Worm (Caenorhabditis elegans) whole organism, young adult: ENCODE measurements around the gene K02E10.6.

Experiments
- B0019.2 ChIP-seq: fragments of 200-800 bp; sonication (Bioruptor generic); conservative IDR thresholded peaks from 2 replicates; pipeline ENCODE4 v1.3.6; 2022; ENCODE audit warnings: missing genetic modification reagents, missing genetic modification characterization, missing compliant biosample characterization
- C06A6.2 ChIP-seq: fragments of 200-800 bp; sonication (Bioruptor generic); conservative IDR thresholded peaks from 2 replicates; pipeline ENCODE4 v1.3.6; 2022; ENCODE audit warnings: missing genetic modification characterization, missing compliant biosample characterization
- D2030.7 ChIP-seq: fragments of 200-800 bp; sonication (Bioruptor generic); IDR thresholded peaks from 2 replicates; pipeline ENCODE4 v1.3.6; 2022; ENCODE audit warnings: missing genetic modification reagents, missing genetic modification characterization, missing compliant biosample characterization
- F49E8.2 ChIP-seq: sonication (generic microtip); optimal IDR thresholded peaks from 3 replicates; lab custom pipeline; 2017; ENCODE audit warnings: missing genetic modification characterization, mild to moderate bottlenecking, missing compliant biosample characterization, antibody characterized with exemption, moderate library complexity; ENCODE audit not compliant: insufficient read depth
- F55B11.4 ChIP-seq: sonication (generic microtip); optimal IDR thresholded peaks from 2 replicates; lab custom pipeline; 2016; ENCODE audit warnings: missing compliant biosample characterization, missing genetic modification characterization, borderline replicate concordance; ENCODE audit not compliant: insufficient read depth
- Y53F4B.3 ChIP-seq: fragments of 200-800 bp; sonication (Bioruptor generic); IDR thresholded peaks from 2 replicates; pipeline ENCODE4 v1.3.6; 2022; ENCODE audit warnings: missing genetic modification reagents, missing genetic modification characterization, missing compliant biosample characterization
- Y95B8A.8 ChIP-seq: fragments of 200-800 bp; sonication (Bioruptor generic); IDR thresholded peaks from 2 replicates; pipeline ENCODE4 v1.3.6; 2022; ENCODE audit warnings: missing genetic modification reagents, missing genetic modification characterization, missing compliant biosample characterization
- akir-1 ChIP-seq: fragments of 200-800 bp; sonication (Bioruptor generic); optimal IDR thresholded peaks from 2 replicates; lab custom pipeline; 2018; ENCODE audit warnings: mild to moderate bottlenecking, missing genetic modification characterization, moderate library complexity, missing compliant biosample characterization
- ama-1 ChIP-seq, 3 experiments: fragments of 150-350 bp in 1 of 3; sonication (generic microtip) in 2 of 3; optimal IDR thresholded peaks; 2 replicates each; lab custom pipeline; 2014 to 2018; ENCODE audit warnings: missing biosample characterization in 2 of 3, missing genetic modification characterization in 2 of 3, missing genetic modification reagents in 2 of 3
- bed-2 ChIP-seq: fragments of 200-800 bp; sonication (Bioruptor generic); IDR thresholded peaks from 2 replicates; pipeline ENCODE4 v1.3.6; 2022; ENCODE audit warnings: missing genetic modification reagents, missing genetic modification characterization, missing compliant biosample characterization
- ceh-58 ChIP-seq: fragments of 200-800 bp; sonication (Bioruptor generic); IDR thresholded peaks from 2 replicates; pipeline ENCODE4 v1.3.6; 2022; ENCODE audit warnings: missing genetic modification characterization, missing compliant biosample characterization
- egl-44 ChIP-seq: fragments of 200-800 bp; sonication (Bioruptor generic); IDR thresholded peaks from 2 replicates; pipeline ENCODE4 v1.3.6; 2022; ENCODE audit warnings: missing genetic modification reagents, missing genetic modification characterization, missing compliant biosample characterization
- ekl-4 ChIP-seq: fragments of 200-800 bp; sonication (Bioruptor generic); IDR thresholded peaks from 2 replicates; pipeline ENCODE4 v1.3.6; 2022; ENCODE audit warnings: missing genetic modification reagents, missing genetic modification characterization, missing compliant biosample characterization
- ets-4 ChIP-seq: fragments of 200-800 bp; sonication (Bioruptor generic); optimal IDR thresholded peaks from 2 replicates; lab custom pipeline; 2018; ENCODE audit warnings: mild to moderate bottlenecking, missing genetic modification characterization, missing compliant biosample characterization
- him-1 ChIP-seq: sonication (generic microtip); optimal IDR thresholded peaks from 2 replicates; lab custom pipeline; 2016; ENCODE audit warnings: missing genotype, missing genetic modification reagents, missing genetic modification characterization, missing compliant biosample characterization
- hlh-12 ChIP-seq: sonication (generic microtip); optimal IDR thresholded peaks from 2 replicates; lab custom pipeline; 2016; ENCODE audit warnings: missing genetic modification characterization, missing compliant biosample characterization
- hmg-1.2 ChIP-seq: fragments of 200-800 bp; sonication (Bioruptor generic); IDR thresholded peaks from 2 replicates; pipeline ENCODE4 v1.3.6; 2022; ENCODE audit warnings: missing genetic modification reagents, missing genetic modification characterization, missing compliant biosample characterization
- hmg-20 ChIP-seq: fragments of 200-800 bp; sonication (Bioruptor generic); IDR thresholded peaks from 2 replicates; pipeline ENCODE4 v1.3.6; 2022; ENCODE audit warnings: missing genetic modification reagents, missing genetic modification characterization, missing compliant biosample characterization
- let-607 ChIP-seq, 2 experiments: fragments of 200-800 bp in 1 of 2; sonication (Bioruptor generic) in 1 of 2; sonication (generic microtip) in 1 of 2; optimal IDR thresholded peaks; 2 replicates each; lab custom pipeline; 2016 to 2018; ENCODE audit warnings: mild to moderate bottlenecking in 2 of 2, missing compliant biosample characterization in 2 of 2, missing genetic modification characterization in 2 of 2, moderate library complexity in 2 of 2, missing genotype in 1 of 2
- lin-54 ChIP-seq: fragments of 200-800 bp; sonication (Bioruptor generic); optimal IDR thresholded peaks from 2 replicates; lab custom pipeline; 2018; ENCODE audit warnings: mild to moderate bottlenecking, missing genetic modification characterization, missing compliant biosample characterization
- madf-3 ChIP-seq: fragments of 200-800 bp; sonication (Bioruptor generic); IDR thresholded peaks from 2 replicates; pipeline ENCODE4 v1.3.6; 2022; ENCODE audit warnings: missing genetic modification reagents, missing genetic modification characterization, missing compliant biosample characterization
- nhr-27 ChIP-seq: fragments of 200-800 bp; sonication (Bioruptor generic); optimal IDR thresholded peaks from 2 replicates; lab custom pipeline; 2018; ENCODE audit warnings: mild to moderate bottlenecking, missing genetic modification characterization, moderate library complexity, missing compliant biosample characterization
- nhr-80 ChIP-seq: sonication (generic microtip); optimal IDR thresholded peaks from 2 replicates; lab custom pipeline; 2016; ENCODE audit warnings: missing genetic modification characterization, missing compliant biosample characterization
- pbrm-1 ChIP-seq: fragments of 200-800 bp; sonication (Bioruptor generic); IDR thresholded peaks from 2 replicates; pipeline ENCODE4 v1.3.6; 2022; ENCODE audit warnings: missing genetic modification reagents, missing genetic modification characterization, missing compliant biosample characterization
- pha-4 ChIP-seq: fragments of 150-350 bp; sonication (generic microtip); optimal IDR thresholded peaks from 2 replicates; lab custom pipeline; 2014; ENCODE audit warnings: missing biosample characterization, missing genetic modification reagents, missing genetic modification characterization
- rcor-1 ChIP-seq: fragments of 200-800 bp; sonication (Bioruptor generic); IDR thresholded peaks from 2 replicates; pipeline ENCODE4 v1.3.6; 2022; ENCODE audit warnings: missing genetic modification reagents, missing genetic modification characterization, missing compliant biosample characterization
- repo-1 ChIP-seq: sonication (generic microtip); optimal IDR thresholded peaks from 2 replicates; lab custom pipeline; 2017; ENCODE audit warnings: mild to moderate bottlenecking, missing genetic modification characterization, missing compliant biosample characterization
- sdz-38 ChIP-seq: sonication (generic microtip); optimal IDR thresholded peaks from 2 replicates; lab custom pipeline; 2016; ENCODE audit warnings: missing genotype, missing genetic modification characterization, missing compliant biosample characterization
- snpc-1.3 ChIP-seq: sonication (generic microtip); optimal IDR thresholded peaks from 2 replicates; lab custom pipeline; 2017; ENCODE audit warnings: missing genetic modification characterization, mild to moderate bottlenecking, missing compliant biosample characterization, antibody characterized with exemption, moderate library complexity, missing genotype, missing genetic modification reagents; ENCODE audit not compliant: insufficient read depth
- snpc-3.4 ChIP-seq: sonication (generic microtip); optimal IDR thresholded peaks from 2 replicates; lab custom pipeline; 2017; ENCODE audit warnings: missing genetic modification characterization, mild to moderate bottlenecking, missing compliant biosample characterization, antibody characterized with exemption, moderate library complexity, missing genotype, missing genetic modification reagents
- sptf-2 ChIP-seq: fragments of 200-800 bp; sonication (Bioruptor generic); optimal IDR thresholded peaks from 2 replicates; lab custom pipeline; 2018; ENCODE audit warnings: mild to moderate bottlenecking, missing genetic modification characterization, missing compliant biosample characterization
- tbp1 ChIP-seq: fragments of 200-800 bp; sonication (Bioruptor generic); optimal IDR thresholded peaks from 2 replicates; lab custom pipeline; 2018; ENCODE audit warnings: mild to moderate bottlenecking, missing genetic modification characterization, missing compliant biosample characterization
- tlf-1 ChIP-seq: fragments of 200-800 bp; sonication (Bioruptor generic); optimal IDR thresholded peaks from 2 replicates; lab custom pipeline; 2018; ENCODE audit warnings: mild to moderate bottlenecking, missing genetic modification characterization, missing compliant biosample characterization
- unc-62 ChIP-seq: fragments of 150-350 bp; optimal IDR thresholded peaks from 2 replicates; lab custom pipeline; 2014; ENCODE audit warnings: missing biosample characterization, missing genetic modification reagents, missing genetic modification characterization
- zfh-2 ChIP-seq: fragments of 200-800 bp; sonication (Bioruptor generic); conservative IDR thresholded peaks from 2 replicates; pipeline ENCODE4 v1.3.6; 2022; ENCODE audit warnings: missing genetic modification reagents, missing genetic modification characterization, missing compliant biosample characterization
- ztf-26 ChIP-seq: sonication (generic microtip); optimal IDR thresholded peaks from 2 replicates; lab custom pipeline; 2017; ENCODE audit warnings: missing genetic modification characterization, missing compliant biosample characterization

The K02E10.6 gene

DNA sequence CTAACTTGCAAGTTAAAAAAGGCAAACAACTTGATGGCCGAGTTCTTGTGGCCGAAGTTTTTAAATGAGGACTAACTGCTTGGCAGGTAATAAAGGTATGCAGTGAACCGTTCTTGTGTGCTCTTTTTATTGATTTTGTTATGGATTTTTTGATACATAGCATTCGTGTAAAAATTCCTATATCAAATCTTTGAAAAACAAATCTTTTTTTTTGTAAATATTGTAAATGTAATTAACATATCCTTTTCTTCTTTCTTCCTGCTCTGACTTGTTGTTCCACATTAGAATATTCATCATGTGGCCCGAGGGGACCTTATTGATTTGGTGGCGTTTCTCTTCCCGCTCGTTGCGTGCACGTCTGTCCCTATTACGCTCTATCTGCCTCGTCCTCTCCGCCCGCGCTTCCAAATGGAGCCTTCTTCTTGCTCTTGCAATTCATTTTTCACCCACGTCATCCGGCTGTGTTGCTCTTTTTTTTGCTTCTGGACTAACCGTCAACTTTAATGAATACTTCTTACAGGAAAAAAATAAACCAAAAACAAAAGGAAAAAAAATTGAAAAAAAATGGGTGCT lies 6.0 kb upstream of the K02E10.6 start, which contains the start of gene hid-1:
TSS of gene hid-1 (plus strand) at position 523 of the 573 bp plus-strand sequence.
- peak; percentile 12 for TF ChIP-seq nhr-80 (tag; lab: Kevin White, UChicago)
- TF ChIP-seq tbp1 (GFP tag; lab: Kevin White, UChicago), result no peak
- TF ChIP-seq zfh-2 (GFP tag; lab: Robert Waterston, UW), result no peak
- TF ChIP-seq F49E8.2, result no peak
- no peak for TF ChIP-seq rcor-1 (GFP tag; lab: Robert Waterston, UW)

DNA sequence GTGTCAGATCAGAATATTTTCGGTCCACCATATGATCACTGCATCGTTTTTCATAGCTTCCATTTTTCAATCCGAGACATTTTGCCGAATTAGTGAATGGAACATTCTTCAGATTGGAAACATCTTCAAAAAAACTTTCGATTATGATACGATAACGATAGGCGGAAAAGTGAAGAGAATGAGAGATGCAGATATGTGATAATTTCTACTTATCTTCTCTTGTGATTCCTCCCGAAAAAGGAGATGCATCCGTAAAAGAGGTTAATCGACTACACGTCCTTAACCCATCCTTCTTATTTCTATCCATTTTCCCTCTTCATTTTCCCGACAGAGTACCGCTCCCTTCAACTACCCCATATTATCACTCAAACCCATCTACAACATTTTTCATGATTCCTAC lies 508 bp upstream of the K02E10.6 start, which contains the start of gene K02E10.4:
TSS of gene K02E10.4 (plus strand) at position 186 of the 400 bp plus-strand sequence.
- TF ChIP-seq unc-62 (GFP tag; lab: Kevin White, UChicago) (no peak), ets-4 (GFP tag; lab: Kevin White, UChicago) (no peak), tlf-1 (GFP tag; lab: Kevin White, UChicago) (no peak), ceh-58 (GFP tag; lab: Robert Waterston, UW) (no peak), Y53F4B.3 (GFP tag; lab: Robert Waterston, UW) (no peak), B0019.2 (GFP tag; lab: Robert Waterston, UW) (no peak), akir-1 (GFP tag; lab: Kevin White, UChicago) (no peak), D2030.7 (no peak), ekl-4 (no peak), let-607 (tag; optimal IDR thresholded peaks at IDR 0.05; lab: Kevin White, UChicago) (no peak), madf-3 (no peak), hmg-1.2 (GFP tag; lab: Robert Waterston, UW) (no peak), pha-4 (no peak), Y95B8A.8 (GFP tag; lab: Robert Waterston, UW) (no peak)

DNA sequence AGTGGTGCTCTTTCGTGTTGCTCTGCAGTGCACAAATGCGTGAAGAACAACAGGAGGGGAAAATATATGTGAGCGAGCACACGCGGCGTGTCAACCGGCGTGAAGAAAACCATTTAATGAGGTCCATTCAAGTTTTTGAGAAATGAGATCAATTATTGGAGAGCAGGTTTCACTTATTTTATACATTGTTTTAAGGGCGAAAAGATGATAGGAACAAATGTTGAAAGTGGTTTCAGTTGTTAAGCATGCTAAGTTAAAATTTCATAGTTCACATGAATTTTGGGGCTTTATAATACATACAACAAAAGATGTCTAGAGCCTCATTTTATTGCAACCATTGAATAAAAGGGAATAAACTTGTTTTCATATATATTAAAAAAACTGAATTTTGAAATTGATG lies 3.7 kb downstream of the K02E10.6 start, which contains the start of gene K02E10.5:
TSS of gene K02E10.5 (minus strand) at position 101 of the 400 bp plus-strand sequence.
- no peak for TF ChIP-seq nhr-27

DNA sequence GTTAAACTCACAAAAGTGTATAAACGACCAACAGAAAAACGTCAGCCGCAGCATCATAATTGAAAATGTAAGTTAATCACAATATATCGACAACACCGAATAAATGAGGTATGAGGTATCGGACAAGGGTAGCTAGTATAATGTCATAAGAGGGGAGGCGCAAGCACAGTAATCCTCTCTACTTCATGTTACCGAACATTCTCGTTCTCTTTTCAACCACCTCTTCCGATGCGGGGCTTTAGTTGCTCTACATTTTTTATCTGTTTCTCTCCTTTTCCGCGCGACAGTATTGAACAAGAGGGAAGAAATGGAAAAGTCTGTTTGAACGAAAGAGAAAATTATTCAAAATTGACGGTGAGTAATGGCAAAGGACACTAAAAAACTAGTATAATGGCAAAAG lies 6.7 kb downstream of the K02E10.6 start, which contains the start of gene R04B3.3:
TSS of gene R04B3.3 (minus strand) at position 101 of the 400 bp plus-strand sequence.
- TF ChIP-seq F55B11.4, result no peak
- no peak for TF ChIP-seq B0019.2 (GFP tag; lab: Robert Waterston, UW)
- TF ChIP-seq hmg-20 (GFP tag; lab: Robert Waterston, UW), result no peak
- TF ChIP-seq hmg-1.2 (GFP tag; lab: Robert Waterston, UW), result no peak
- TF ChIP-seq hlh-12 (tag; lab: Kevin White, UChicago), result no peak
- TF ChIP-seq D2030.7, result no peak
- TF ChIP-seq ama-1 (optimal IDR thresholded peaks at IDR 0.05; lab: Kevin White, UChicago), result no peak
- no peak for TF ChIP-seq ama-1 (GFP tag; optimal IDR thresholded peaks at IDR 0.05; lab: Kevin White, UChicago)
- no peak for TF ChIP-seq bed-2 (GFP tag; lab: Robert Waterston, UW)
- no peak for TF ChIP-seq repo-1 (tag; lab: Kevin White, UChicago)
- no peak for TF ChIP-seq sdz-38 (tag; lab: Kevin White, UChicago)
- no peak for TF ChIP-seq ztf-26
- no peak for TF ChIP-seq snpc-3.4 (tag; lab: Kevin White, UChicago)
- TF ChIP-seq egl-44 (GFP tag; lab: Robert Waterston, UW), result no peak
- TF ChIP-seq lin-54 (GFP tag; lab: Kevin White, UChicago), result no peak
- no peak for TF ChIP-seq sptf-2 (GFP tag; lab: Kevin White, UChicago)
- no peak for TF ChIP-seq pbrm-1 (GFP tag; lab: Robert Waterston, UW)
- TF ChIP-seq C06A6.2 (GFP tag; lab: Robert Waterston, UW), result no peak
- TF ChIP-seq him-1 (tag; lab: Kevin White, UChicago), result no peak
- TF ChIP-seq snpc-1.3, result no peak
